Worm (Caenorhabditis elegans) whole organism, young adult: Measurements from ENCODE around the gene rde-12.
A peak's percentile ranks its signal among the peaks of the same experiment; 100 is the strongest.

Experiments
- B0019.2 ChIP-seq: fragments of 200-800 bp; sonication (Bioruptor generic); conservative IDR thresholded peaks from 2 replicates; pipeline ENCODE4 v1.3.6; 2022; ENCODE audit warnings: missing genetic modification reagents, missing genetic modification characterization, missing compliant biosample characterization
- B0261.1 ChIP-seq: sonication (generic microtip); optimal IDR thresholded peaks from 2 replicates; lab custom pipeline; 2016; ENCODE audit warnings: mild to moderate bottlenecking, missing genetic modification characterization, moderate library complexity, missing compliant biosample characterization
- C06A6.2 ChIP-seq: fragments of 200-800 bp; sonication (Bioruptor generic); conservative IDR thresholded peaks from 2 replicates; pipeline ENCODE4 v1.3.6; 2022; ENCODE audit warnings: missing genetic modification characterization, missing compliant biosample characterization
- C17E4.6 ChIP-seq: fragments of 200-800 bp; sonication (Bioruptor generic); IDR thresholded peaks from 2 replicates; pipeline ENCODE4 v1.3.6; 2022; ENCODE audit warnings: missing genetic modification reagents, missing genetic modification characterization, missing compliant biosample characterization
- F33H1.4 ChIP-seq: fragments of 200-800 bp; sonication (Bioruptor generic); IDR thresholded peaks from 2 replicates; pipeline ENCODE4 v1.3.6; 2022; ENCODE audit warnings: missing genetic modification reagents, missing genetic modification characterization, missing compliant biosample characterization
- F37B4.10 ChIP-seq: fragments of 200-800 bp; sonication (Bioruptor generic); IDR thresholded peaks from 2 replicates; pipeline ENCODE4 v1.3.6; 2022; ENCODE audit warnings: missing genetic modification characterization, missing compliant biosample characterization
- F57A8.1 ChIP-seq: fragments of 200-800 bp; sonication (Bioruptor generic); optimal IDR thresholded peaks from 2 replicates; lab custom pipeline; 2018; ENCODE audit warnings: mild to moderate bottlenecking, missing genetic modification characterization, moderate library complexity, missing compliant biosample characterization
- K12H6.12 ChIP-seq: fragments of 200-800 bp; sonication (Bioruptor generic); optimal IDR thresholded peaks from 2 replicates; lab custom pipeline; 2018; ENCODE audit warnings: mild to moderate bottlenecking, missing genetic modification characterization, missing compliant biosample characterization
- Y56A3A.18 ChIP-seq: fragments of 200-800 bp; sonication (Bioruptor generic); IDR thresholded peaks from 2 replicates; pipeline ENCODE4 v1.3.6; 2022; ENCODE audit warnings: missing genetic modification reagents, missing genetic modification characterization, missing compliant biosample characterization
- Y67H2A.10 ChIP-seq: fragments of 200-800 bp; sonication (Bioruptor generic); conservative IDR thresholded peaks from 2 replicates; pipeline ENCODE4 v1.3.6; 2022; ENCODE audit warnings: missing genetic modification reagents, missing genetic modification characterization, missing compliant biosample characterization
- Y95B8A.8 ChIP-seq: fragments of 200-800 bp; sonication (Bioruptor generic); IDR thresholded peaks from 2 replicates; pipeline ENCODE4 v1.3.6; 2022; ENCODE audit warnings: missing genetic modification reagents, missing genetic modification characterization, missing compliant biosample characterization
- akir-1 ChIP-seq: fragments of 200-800 bp; sonication (Bioruptor generic); optimal IDR thresholded peaks from 2 replicates; lab custom pipeline; 2018; ENCODE audit warnings: mild to moderate bottlenecking, missing genetic modification characterization, moderate library complexity, missing compliant biosample characterization
- atf-7 ChIP-seq: sonication (generic microtip); optimal IDR thresholded peaks from 2 replicates; lab custom pipeline; 2017; ENCODE audit warnings: mild to moderate bottlenecking, missing genetic modification characterization, missing compliant biosample characterization
- athp-1 ChIP-seq: sonication (generic microtip); optimal IDR thresholded peaks from 2 replicates; lab custom pipeline; 2017; ENCODE audit warnings: mild to moderate bottlenecking, missing genetic modification characterization, missing compliant biosample characterization
- attf-5 ChIP-seq: fragments of 200-800 bp; sonication (Bioruptor generic); optimal IDR thresholded peaks from 2 replicates; lab custom pipeline; 2018; ENCODE audit warnings: mild to moderate bottlenecking, missing genetic modification characterization, missing compliant biosample characterization
- attf-6 ChIP-seq: fragments of 200-800 bp; sonication (Bioruptor generic); IDR thresholded peaks from 2 replicates; pipeline ENCODE4 v1.3.6; 2022; ENCODE audit warnings: missing genetic modification reagents, missing genetic modification characterization, missing compliant biosample characterization
- bed-2 ChIP-seq: fragments of 200-800 bp; sonication (Bioruptor generic); IDR thresholded peaks from 2 replicates; pipeline ENCODE4 v1.3.6; 2022; ENCODE audit warnings: missing genetic modification reagents, missing genetic modification characterization, missing compliant biosample characterization
- ceh-27 ChIP-seq: fragments of 200-800 bp; sonication (Bioruptor generic); optimal IDR thresholded peaks from 2 replicates; lab custom pipeline; 2018; ENCODE audit warnings: mild to moderate bottlenecking, missing genetic modification characterization, moderate library complexity, missing compliant biosample characterization
- ceh-40 ChIP-seq: fragments of 200-800 bp; sonication (Bioruptor generic); IDR thresholded peaks from 2 replicates; pipeline ENCODE4 v1.3.6; 2022; ENCODE audit warnings: missing genetic modification characterization, missing compliant biosample characterization
- ceh-58 ChIP-seq: fragments of 200-800 bp; sonication (Bioruptor generic); IDR thresholded peaks from 2 replicates; pipeline ENCODE4 v1.3.6; 2022; ENCODE audit warnings: missing genetic modification characterization, missing compliant biosample characterization
- ceh-91 ChIP-seq: fragments of 200-800 bp; sonication (Bioruptor generic); IDR thresholded peaks from 2 replicates; pipeline ENCODE4 v1.3.6; 2022; ENCODE audit warnings: missing genetic modification reagents, missing genetic modification characterization, missing compliant biosample characterization
- chd-7 ChIP-seq: sonication (generic microtip); optimal IDR thresholded peaks from 2 replicates; lab custom pipeline; 2016; ENCODE audit warnings: mild to moderate bottlenecking, missing genetic modification characterization, moderate library complexity, missing compliant biosample characterization
- dox-1 ChIP-seq: fragments of 200-800 bp; sonication (Bioruptor generic); IDR thresholded peaks from 2 replicates; pipeline ENCODE4 v1.3.6; 2022; ENCODE audit warnings: missing genetic modification reagents, missing genetic modification characterization, missing compliant biosample characterization
- dpff-1 ChIP-seq: sonication (generic microtip); optimal IDR thresholded peaks from 2 replicates; lab custom pipeline; 2017; ENCODE audit warnings: mild to moderate bottlenecking, missing genetic modification characterization, missing compliant biosample characterization
- egl-18 ChIP-seq: fragments of 200-800 bp; sonication (Bioruptor generic); IDR thresholded peaks from 2 replicates; pipeline ENCODE4 v1.3.6; 2022; ENCODE audit warnings: missing genetic modification reagents, missing genetic modification characterization, missing compliant biosample characterization
- gei-17 ChIP-seq: fragments of 200-800 bp; sonication (Bioruptor generic); optimal IDR thresholded peaks from 2 replicates; lab custom pipeline; 2018; ENCODE audit warnings: mild to moderate bottlenecking, missing genetic modification characterization, missing compliant biosample characterization
- hmg-1.2 ChIP-seq: fragments of 200-800 bp; sonication (Bioruptor generic); IDR thresholded peaks from 2 replicates; pipeline ENCODE4 v1.3.6; 2022; ENCODE audit warnings: missing genetic modification reagents, missing genetic modification characterization, missing compliant biosample characterization
- hmg-20 ChIP-seq: fragments of 200-800 bp; sonication (Bioruptor generic); IDR thresholded peaks from 2 replicates; pipeline ENCODE4 v1.3.6; 2022; ENCODE audit warnings: missing genetic modification reagents, missing genetic modification characterization, missing compliant biosample characterization
- hsf-1 ChIP-seq: fragments of 200-800 bp; sonication (Bioruptor generic); IDR thresholded peaks from 2 replicates; pipeline ENCODE4 v1.3.6; 2022; ENCODE audit warnings: missing genetic modification reagents, missing genetic modification characterization, missing compliant biosample characterization
- lsl-1 ChIP-seq: fragments of 200-800 bp; sonication (Bioruptor generic); optimal IDR thresholded peaks from 2 replicates; lab custom pipeline; 2018; ENCODE audit warnings: mild to moderate bottlenecking, missing genetic modification characterization, moderate library complexity, missing compliant biosample characterization
- madf-6 ChIP-seq: fragments of 200-800 bp; sonication (Bioruptor generic); IDR thresholded peaks from 2 replicates; pipeline ENCODE4 v1.3.6; 2022; ENCODE audit warnings: missing genetic modification reagents, missing genetic modification characterization, missing compliant biosample characterization
- mel-28 ChIP-seq: sonication (generic microtip); optimal IDR thresholded peaks from 2 replicates; lab custom pipeline; 2016; ENCODE audit warnings: borderline replicate concordance, mild to moderate bottlenecking, missing genetic modification characterization, missing compliant biosample characterization
- mxl-1 ChIP-seq: sonication (generic microtip); optimal IDR thresholded peaks from 2 replicates; lab custom pipeline; 2016; ENCODE audit warnings: missing genetic modification characterization, missing compliant biosample characterization
- nfya-1 ChIP-seq: sonication (generic microtip); optimal IDR thresholded peaks from 2 replicates; lab custom pipeline; 2017; ENCODE audit warnings: antibody characterized with exemption, missing compliant biosample characterization, missing genetic modification characterization, borderline replicate concordance; ENCODE audit not compliant: insufficient read depth
- nhr-27 ChIP-seq: fragments of 200-800 bp; sonication (Bioruptor generic); optimal IDR thresholded peaks from 2 replicates; lab custom pipeline; 2018; ENCODE audit warnings: mild to moderate bottlenecking, missing genetic modification characterization, moderate library complexity, missing compliant biosample characterization
- nhr-80 ChIP-seq: sonication (generic microtip); optimal IDR thresholded peaks from 2 replicates; lab custom pipeline; 2016; ENCODE audit warnings: missing genetic modification characterization, missing compliant biosample characterization
- nhr-90 ChIP-seq: sonication (generic microtip); optimal IDR thresholded peaks from 2 replicates; lab custom pipeline; 2016; ENCODE audit warnings: missing genotype, mild to moderate bottlenecking, missing genetic modification characterization, missing compliant biosample characterization
- pbrm-1 ChIP-seq: fragments of 200-800 bp; sonication (Bioruptor generic); IDR thresholded peaks from 2 replicates; pipeline ENCODE4 v1.3.6; 2022; ENCODE audit warnings: missing genetic modification reagents, missing genetic modification characterization, missing compliant biosample characterization
- rcor-1 ChIP-seq: fragments of 200-800 bp; sonication (Bioruptor generic); IDR thresholded peaks from 2 replicates; pipeline ENCODE4 v1.3.6; 2022; ENCODE audit warnings: missing genetic modification reagents, missing genetic modification characterization, missing compliant biosample characterization
- rpc-1 ChIP-seq, 2 experiments: fragments of 150-350 bp in 1 of 2; sonication (generic microtip) in 1 of 2; optimal IDR thresholded peaks; 2 replicates each; lab custom pipeline; 2014 to 2018; ENCODE audit warnings: missing biosample characterization in 1 of 2, missing genetic modification characterization in 1 of 2, missing genetic modification reagents in 1 of 2, missing genotype in 1 of 2
- sdz-38 ChIP-seq: sonication (generic microtip); optimal IDR thresholded peaks from 2 replicates; lab custom pipeline; 2016; ENCODE audit warnings: missing genotype, missing genetic modification characterization, missing compliant biosample characterization
- snpc-1.1 ChIP-seq: sonication (generic microtip); optimal IDR thresholded peaks from 2 replicates; lab custom pipeline; 2017; ENCODE audit warnings: missing genetic modification characterization, mild to moderate bottlenecking, missing compliant biosample characterization, antibody characterized with exemption, moderate library complexity, missing genotype, missing genetic modification reagents; ENCODE audit not compliant: insufficient read depth
- sptf-2 ChIP-seq: fragments of 200-800 bp; sonication (Bioruptor generic); optimal IDR thresholded peaks from 2 replicates; lab custom pipeline; 2018; ENCODE audit warnings: mild to moderate bottlenecking, missing genetic modification characterization, missing compliant biosample characterization
- tbp1 ChIP-seq: fragments of 200-800 bp; sonication (Bioruptor generic); optimal IDR thresholded peaks from 2 replicates; lab custom pipeline; 2018; ENCODE audit warnings: mild to moderate bottlenecking, missing genetic modification characterization, missing compliant biosample characterization
- tbx-9 ChIP-seq: sonication (generic microtip); optimal IDR thresholded peaks from 2 replicates; lab custom pipeline; 2016; ENCODE audit warnings: borderline replicate concordance, missing genetic modification characterization, inconsistent platforms, missing compliant biosample characterization
- unc-62 ChIP-seq: fragments of 150-350 bp; optimal IDR thresholded peaks from 2 replicates; lab custom pipeline; 2014; ENCODE audit warnings: missing biosample characterization, missing genetic modification reagents, missing genetic modification characterization
- xnd-1 ChIP-seq: sonication (generic microtip); optimal IDR thresholded peaks from 2 replicates; lab custom pipeline; 2016; ENCODE audit warnings: missing genotype, missing genetic modification reagents, missing genetic modification characterization, missing compliant biosample characterization
- ztf-18 ChIP-seq: sonication (generic microtip); optimal IDR thresholded peaks from 2 replicates; lab custom pipeline; 2016; ENCODE audit warnings: missing genotype, mild to moderate bottlenecking, missing genetic modification characterization, missing compliant biosample characterization
- ztf-26 ChIP-seq: sonication (generic microtip); optimal IDR thresholded peaks from 2 replicates; lab custom pipeline; 2017; ENCODE audit warnings: missing genetic modification characterization, missing compliant biosample characterization

rde-12 gene

DNA sequence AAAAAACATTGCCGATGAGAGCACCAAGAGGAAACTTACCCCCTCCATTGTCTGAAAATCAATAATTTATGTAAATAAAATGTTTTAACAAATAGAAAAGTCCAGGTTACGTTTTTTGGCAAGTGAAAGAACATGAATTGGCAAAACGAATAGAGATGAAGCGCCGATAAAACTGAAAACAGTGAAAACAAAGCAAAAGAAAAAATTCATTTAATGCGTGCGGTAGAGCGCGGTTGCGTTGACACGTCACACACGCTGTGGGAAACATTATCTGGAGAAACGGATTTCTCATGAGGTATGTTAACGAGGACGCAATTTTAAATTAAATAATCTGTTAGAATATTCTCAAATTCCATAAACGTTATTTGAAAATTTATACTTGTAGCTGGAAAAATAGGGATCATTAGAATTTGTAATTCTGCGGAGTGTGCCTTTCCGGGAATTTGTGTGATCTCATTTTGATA is 50.1 kb downstream of the rde-12 start, which contains the start of gene zipt-9 (continued):
- TF ChIP-seq attf-5 (peak; percentile 80), attf-6 (GFP tag; lab: Robert Waterston, UW) (no peak), ceh-40 (no peak), tbp1 (peak; percentile 36), nfya-1 (tag; lab: Kevin White, UChicago) (no peak), C06A6.2 (GFP tag; lab: Robert Waterston, UW) (no peak), ceh-27 (GFP tag; lab: Kevin White, UChicago) (peak; percentile 80), dpff-1 (tag; lab: Kevin White, UChicago) (no peak), C17E4.6 (no peak), athp-1 (no peak), F33H1.4 (GFP tag; lab: Robert Waterston, UW) (peak; percentile 15; the same call in 1 of the 2 replicates), akir-1 (peak; percentile 35), hmg-1.2 (GFP tag; lab: Robert Waterston, UW) (peak; percentile 57), F57A8.1 (GFP tag; lab: Kevin White, UChicago) (no peak), ceh-91 (GFP tag; lab: Robert Waterston, UW) (peak; percentile 54), rcor-1 (0 out of 2 replicates have a peak, but pooled peaks have one; percentile 16), nhr-27 (tag; lab: Kevin White, UChicago) (no peak), F37B4.10 (GFP tag; lab: Robert Waterston, UW) (no peak), hmg-20 (GFP tag; lab: Robert Waterston, UW) (no peak), rpc-1 (optimal IDR thresholded peaks at IDR 0.05; lab: Kevin White, UChicago) (no peak), rpc-1 (tag; optimal IDR thresholded peaks at IDR 0.05; lab: Kevin White, UChicago) (no peak), egl-18 (GFP tag; lab: Robert Waterston, UW) (no peak), ztf-26 (tag; lab: Kevin White, UChicago) (no peak), chd-7 (tag; lab: Kevin White, UChicago) (no peak), ceh-58 (GFP tag; lab: Robert Waterston, UW) (no peak), bed-2 (0 out of 2 replicates have a peak, but pooled peaks have one; percentile 44), ztf-18 (peak; percentile 68), dox-1 (GFP tag; lab: Robert Waterston, UW) (peak; percentile 80), Y56A3A.18 (no peak), K12H6.12 (peak; percentile 64), Y67H2A.10 (GFP tag; lab: Robert Waterston, UW) (no peak), Y95B8A.8 (GFP tag; lab: Robert Waterston, UW) (no peak), mxl-1 (tag; lab: Kevin White, UChicago) (no peak), unc-62 (no peak), mel-28 (no peak), sptf-2 (GFP tag; lab: Kevin White, UChicago) (no peak), pbrm-1 (peak; percentile 60; the same call in 1 of the 2 replicates), gei-17 (GFP tag; lab: Kevin White, UChicago) (no peak), lsl-1 (GFP tag; lab: Kevin White, UChicago) (peak; percentile 57), B0261.1 (tag; lab: Kevin White, UChicago) (no peak), nhr-80 (peak; percentile 49), nhr-90 (tag; lab: Kevin White, UChicago) (no peak), atf-7 (tag; lab: Kevin White, UChicago) (no peak), B0019.2 (GFP tag; lab: Robert Waterston, UW) (no peak), madf-6 (no peak; the same call in 1 of the 2 replicates), sdz-38 (tag; lab: Kevin White, UChicago) (no peak), xnd-1 (tag; lab: Kevin White, UChicago) (no peak), snpc-1.1 (tag; lab: Kevin White, UChicago) (no peak), hsf-1 (GFP tag; lab: Robert Waterston, UW) (no peak), tbx-9 (tag; lab: Kevin White, UChicago) (no peak)
